Fruit fly (Drosophila melanogaster) Kc167 (cell line): ENCODE data around the gene Zasp66.

ENCODE experiments used
- Myc ChIP-seq: fragments of >200 bp; optimal IDR thresholded peaks from 2 replicates; lab custom pipeline; 2017; ENCODE audit warnings: missing external identifiers
- Sin3A ChIP-seq: fragments of >200 bp; optimal IDR thresholded peaks from 2 replicates; lab custom pipeline; 2018; ENCODE audit warnings: missing external identifiers
- h ChIP-seq: fragments of >200 bp; optimal IDR thresholded peaks from 3 replicates; lab custom pipeline; 2018; ENCODE audit warnings: missing external identifiers
- insv ChIP-seq: fragments of >200 bp; optimal IDR thresholded peaks from 3 replicates; lab custom pipeline; 2018; ENCODE audit warnings: missing external identifiers
- psq ChIP-seq: fragments of >200 bp; optimal IDR thresholded peaks from 2 replicates; lab custom pipeline; 2017; ENCODE audit warnings: missing external identifiers
- ttk ChIP-seq: sonication (Bioruptor generic); optimal IDR thresholded peaks from 2 replicates; lab custom pipeline; 2017; ENCODE audit warnings: missing external identifiers

- TF ChIP-seq psq (lab: Kevin White, UChicago) (no peak), Sin3A (lab: Kevin White, UChicago) (no peak), Myc (lab: Kevin White, UChicago) (no peak), h (no peak), ttk (lab: Kevin White, UChicago) (no peak), insv (lab: Kevin White, UChicago) (no peak)
Measured at dm6 chr3L:8633614-8634325, 9.6 kb downstream of the Zasp66 start, which contains the start of gene Cdc6.
